Worm (Caenorhabditis elegans) whole organism, dauer: ENCODE data around the gene sta-1.

ENCODE experiments used
- unc-62 ChIP-seq: sonication (generic microtip); optimal IDR thresholded peaks from 2 replicates; lab custom pipeline; 2017; ENCODE audit warnings: missing biosample characterization, missing genetic modification reagents, missing genetic modification characterization

The sta-1 gene

ce11 chrIV:16694567-16694966 lies 30.4 kb downstream of the sta-1 start, which contains the start of gene Y51H4A.941:
Gene Y51H4A.941, minus strand, starts transcription at chrIV:16694667.
- TF ChIP-seq unc-62 = no peak

- TF ChIP-seq unc-62 = no peak
Observed at ce11 chrIV:16696422-16696821, 32.3 kb downstream of the sta-1 start.

- no peak for TF ChIP-seq unc-62
Observed at ce11 chrIV:16706950-16707349, 42.8 kb downstream of the sta-1 start.

ce11 chrIV:16709713-16710112 lies 45.6 kb downstream of the sta-1 start:
- TF ChIP-seq unc-62 = no peak

- no peak for TF ChIP-seq unc-62
Observed at ce11 chrIV:16710312-16710711, 46.2 kb downstream of the sta-1 start.

ce11 chrIV:16718651-16719050 lies 54.5 kb downstream of the sta-1 start:
- no peak for TF ChIP-seq unc-62

ce11 chrIV:16720412-16720811 lies 56.3 kb downstream of the sta-1 start, which contains the start of gene Y51H4A.22:
Gene Y51H4A.22, plus strand, starts transcription at chrIV:16720712.
- TF ChIP-seq unc-62 = no peak
